Worm (Caenorhabditis elegans) whole organism, L3 larva: ENCODE measurements around the gene cfap-36.

Experiments
- aly-2 ChIP-seq: fragments of 150-350 bp; optimal IDR thresholded peaks from 2 replicates; lab custom pipeline; 2014; ENCODE audit warnings: missing biosample characterization, missing genetic modification characterization
- ceh-9 ChIP-seq: sonication (generic microtip); optimal IDR thresholded peaks from 2 replicates; lab custom pipeline; 2018; ENCODE audit warnings: missing biosample characterization, missing genetic modification characterization
- fkh-10 ChIP-seq: sonication (generic microtip); optimal IDR thresholded peaks from 2 replicates; lab custom pipeline; 2017; ENCODE audit warnings: missing biosample characterization, missing genetic modification reagents, missing genetic modification characterization
- lin-39 ChIP-seq: fragments of 150-350 bp; optimal IDR thresholded peaks from 2 replicates; lab custom pipeline; 2018; ENCODE audit warnings: missing biosample characterization, missing genetic modification reagents, missing genetic modification characterization
- mdl-1 ChIP-seq: fragments of 150-350 bp; optimal IDR thresholded peaks from 2 replicates; lab custom pipeline; 2014; ENCODE audit warnings: missing biosample characterization, missing genetic modification characterization
- nhr-12 ChIP-seq: fragments of 150-350 bp; optimal IDR thresholded peaks from 2 replicates; lab custom pipeline; 2014; ENCODE audit warnings: missing biosample characterization, missing genetic modification characterization

ce11 chrV:155215-155614 is 16.8 kb downstream of the cfap-36 start:
- no peak for TF ChIP-seq aly-2 (tag; lab: Kevin White, UChicago)
- TF ChIP-seq fkh-10, result no peak
- no peak for TF ChIP-seq nhr-12 (tag; lab: Kevin White, UChicago)
- TF ChIP-seq mdl-1 (tag; lab: Kevin White, UChicago), result peak; percentile 66
- TF ChIP-seq ceh-9 (tag; lab: Kevin White, UChicago), result no peak
- TF ChIP-seq lin-39, result no peak
